Worm (Caenorhabditis elegans) whole organism, L1 larva: ENCODE results near the gene lpr-3.

Experiments used
- C04F5.9 ChIP-seq: sonication (generic microtip); optimal IDR thresholded peaks from 2 replicates; lab custom pipeline; 2016; ENCODE audit warnings: missing genetic modification characterization, missing compliant biosample characterization
- C16A3.4 ChIP-seq: fragments of 150-350 bp; optimal IDR thresholded peaks from 2 replicates; lab custom pipeline; 2014; ENCODE audit warnings: missing biosample characterization, missing genetic modification characterization
- C34B4.2 ChIP-seq: sonication (generic microtip); optimal IDR thresholded peaks from 2 replicates; lab custom pipeline; 2017; ENCODE audit warnings: mild to moderate bottlenecking, missing genetic modification characterization, missing compliant biosample characterization
- alr-1 ChIP-seq: fragments of 200-800 bp; sonication (Bioruptor generic); optimal IDR thresholded peaks from 2 replicates; lab custom pipeline; 2018; ENCODE audit warnings: borderline replicate concordance, mild to moderate bottlenecking, missing genetic modification characterization, missing compliant biosample characterization
- ceh-63 ChIP-seq: fragments of 200-800 bp; sonication (Bioruptor generic); optimal IDR thresholded peaks from 2 replicates; lab custom pipeline; 2018; ENCODE audit warnings: mild to moderate bottlenecking, missing genetic modification characterization, missing compliant biosample characterization
- ceh-8 ChIP-seq: fragments of 200-800 bp; sonication (Bioruptor generic); optimal IDR thresholded peaks from 2 replicates; lab custom pipeline; 2018; ENCODE audit warnings: mild to moderate bottlenecking, missing genetic modification characterization, moderate library complexity, missing compliant biosample characterization
- ceh-82 ChIP-seq, 3 experiments: fragments of 150-350 bp in 1 of 3; sonication (generic microtip) in 2 of 3; optimal IDR thresholded peaks; 2 replicates each; lab custom pipeline; 2014 to 2017; ENCODE audit warnings: missing biosample characterization in 3 of 3, missing genetic modification characterization in 3 of 3
- ceh-88 ChIP-seq: fragments of 200-800 bp; sonication (Bioruptor generic); IDR thresholded peaks from 2 replicates; pipeline ENCODE4 v1.3.6; 2022; ENCODE audit warnings: missing genetic modification characterization, missing compliant biosample characterization
- dsc-1 ChIP-seq: sonication (generic microtip); optimal IDR thresholded peaks from 2 replicates; lab custom pipeline; 2016; ENCODE audit warnings: mild to moderate bottlenecking, missing genetic modification characterization, missing compliant biosample characterization
- efl-1 ChIP-seq, 4 experiments: fragments of 150-350 bp; optimal IDR thresholded peaks in 3 of 4; peaks in 1 of 4; 1 replicate in 1 of 4; 2 replicates in 3 of 4; lab custom pipeline; 2014; ENCODE audit warnings: missing biosample characterization in 2 of 4, missing genetic modification characterization in 2 of 4, missing genetic modification reagents in 2 of 4
- egl-27 ChIP-seq, 2 experiments: fragments of 150-350 bp in 1 of 2; sonication (generic microtip); optimal IDR thresholded peaks; 3 replicates each; lab custom pipeline; 2017 to 2018; ENCODE audit warnings: missing biosample characterization in 2 of 2, missing genetic modification characterization in 2 of 2, missing genetic modification reagents in 2 of 2
- elt-2 ChIP-seq: sonication (generic microtip); optimal IDR thresholded peaks from 2 replicates; lab custom pipeline; 2016; ENCODE audit warnings: missing genetic modification characterization, mild to moderate bottlenecking, inconsistent platforms, missing compliant biosample characterization, missing genetic modification reagents
- elt-3 ChIP-seq, 6 experiments: fragments of 150-350 bp in 1 of 6; sonication (generic microtip); optimal IDR thresholded peaks; 2 replicates each; lab custom pipeline; 2017 to 2018; ENCODE audit warnings: missing biosample characterization in 6 of 6, missing genetic modification characterization in 6 of 6, inconsistent platforms in 1 of 6
- fkh-10 ChIP-seq: sonication (generic microtip); optimal IDR thresholded peaks from 2 replicates; lab custom pipeline; 2017; ENCODE audit warnings: missing biosample characterization, missing genetic modification reagents, missing genetic modification characterization
- fkh-4 ChIP-seq: sonication (generic microtip); optimal IDR thresholded peaks from 2 replicates; lab custom pipeline; 2016; ENCODE audit warnings: missing compliant biosample characterization, missing genetic modification characterization, borderline replicate concordance
- fos-1 ChIP-seq: fragments of 150-350 bp; optimal IDR thresholded peaks from 2 replicates; lab custom pipeline; 2014; ENCODE audit warnings: missing biosample characterization, missing genetic modification characterization
- grh-1 ChIP-seq: fragments of 200-800 bp; sonication (Bioruptor generic); IDR thresholded peaks from 2 replicates; pipeline ENCODE4 v1.3.6; 2022; ENCODE audit warnings: missing genetic modification reagents, missing genetic modification characterization, missing compliant biosample characterization
- hlh-17 ChIP-seq: fragments of 200-800 bp; sonication (Bioruptor generic); optimal IDR thresholded peaks from 2 replicates; lab custom pipeline; 2018; ENCODE audit warnings: missing genetic modification characterization, mild to moderate bottlenecking, missing compliant biosample characterization, moderate library complexity, borderline replicate concordance
- hlh-4 ChIP-seq: sonication (generic microtip); optimal IDR thresholded peaks from 2 replicates; lab custom pipeline; 2016; ENCODE audit warnings: mild to moderate bottlenecking, missing genetic modification characterization, missing compliant biosample characterization
- lin-14 ChIP-seq: fragments of 200-800 bp; sonication (Bioruptor generic); optimal IDR thresholded peaks from 2 replicates; lab custom pipeline; 2018; ENCODE audit warnings: mild to moderate bottlenecking, missing genetic modification characterization, moderate library complexity, missing compliant biosample characterization
- lin-15B ChIP-seq: fragments of 150-350 bp; sonication (generic microtip); optimal IDR thresholded peaks from 3 replicates; lab custom pipeline; 2014; ENCODE audit warnings: missing biosample characterization, missing genetic modification characterization
- lin-35 ChIP-seq, 2 experiments: fragments of 150-350 bp; optimal IDR thresholded peaks; 2 replicates each; lab custom pipeline; 2014; ENCODE audit warnings: missing biosample characterization in 2 of 2, missing genetic modification characterization in 2 of 2, missing genetic modification reagents in 2 of 2
- lir-3 ChIP-seq: sonication (generic microtip); optimal IDR thresholded peaks from 2 replicates; lab custom pipeline; 2016; ENCODE audit warnings: mild to moderate bottlenecking, missing genetic modification characterization, moderate library complexity, missing compliant biosample characterization; ENCODE audit not compliant: poor library complexity
- lsy-2 ChIP-seq, 2 experiments: fragments of 150-350 bp; optimal IDR thresholded peaks; 2 replicates each; lab custom pipeline; 2014; ENCODE audit warnings: missing biosample characterization in 2 of 2, missing genetic modification characterization in 2 of 2
- mab-9 ChIP-seq: fragments of 200-800 bp; sonication (Bioruptor generic); IDR thresholded peaks from 2 replicates; pipeline ENCODE4 v1.3.6; 2022; ENCODE audit warnings: missing genetic modification reagents, missing genetic modification characterization, missing compliant biosample characterization
- mdl-1 ChIP-seq, 2 experiments: fragments of 150-350 bp; optimal IDR thresholded peaks; 2 replicates each; lab custom pipeline; 2014 to 2017; ENCODE audit warnings: missing biosample characterization in 2 of 2, missing genetic modification characterization in 2 of 2, inconsistent platforms in 1 of 2
- mef-2 ChIP-seq: fragments of 150-350 bp; optimal IDR thresholded peaks from 2 replicates; lab custom pipeline; 2014; ENCODE audit warnings: missing biosample characterization, missing genetic modification characterization
- mep-1 ChIP-seq: fragments of 150-350 bp; optimal IDR thresholded peaks from 2 replicates; lab custom pipeline; 2014; ENCODE audit warnings: missing biosample characterization, missing genetic modification characterization
- pqm-1 ChIP-seq: sonication (generic microtip); optimal IDR thresholded peaks from 3 replicates; lab custom pipeline; 2017; ENCODE audit warnings: missing biosample characterization, missing genetic modification characterization
- rnt-1 ChIP-seq: sonication (generic microtip); optimal IDR thresholded peaks from 2 replicates; lab custom pipeline; 2016; ENCODE audit warnings: mild to moderate bottlenecking, missing genetic modification characterization, moderate library complexity, missing compliant biosample characterization
- skn-1 ChIP-seq: fragments of 150-350 bp; optimal IDR thresholded peaks from 2 replicates; lab custom pipeline; 2014; ENCODE audit warnings: missing biosample characterization, missing genetic modification characterization
- snpc-4 ChIP-seq: fragments of 150-350 bp; optimal IDR thresholded peaks from 2 replicates; lab custom pipeline; 2014; ENCODE audit warnings: missing biosample characterization, missing genetic modification characterization
- sox-4 ChIP-seq: sonication (generic microtip); optimal IDR thresholded peaks from 2 replicates; lab custom pipeline; 2016; ENCODE audit warnings: missing genetic modification characterization, missing compliant biosample characterization
- sptf-1 ChIP-seq: fragments of 150-350 bp; optimal IDR thresholded peaks from 2 replicates; lab custom pipeline; 2014; ENCODE audit warnings: missing biosample characterization, missing genetic modification characterization
- sup-37 ChIP-seq: fragments of 200-800 bp; sonication (Bioruptor generic); optimal IDR thresholded peaks from 2 replicates; lab custom pipeline; 2018; ENCODE audit warnings: mild to moderate bottlenecking, missing genetic modification characterization, missing compliant biosample characterization
- swsn-7 ChIP-seq: sonication (generic microtip); optimal IDR thresholded peaks from 2 replicates; lab custom pipeline; 2016; ENCODE audit warnings: missing genetic modification characterization, missing compliant biosample characterization
- tbx-2 ChIP-seq: sonication (generic microtip); optimal IDR thresholded peaks from 2 replicates; lab custom pipeline; 2016; ENCODE audit warnings: missing genetic modification characterization, missing compliant biosample characterization
- unc-86 ChIP-seq: sonication (generic microtip); optimal IDR thresholded peaks from 2 replicates; lab custom pipeline; 2016; ENCODE audit warnings: missing genetic modification characterization, missing compliant biosample characterization
- zag-1 ChIP-seq: fragments of 150-350 bp; optimal IDR thresholded peaks from 2 replicates; lab custom pipeline; 2014; ENCODE audit warnings: missing biosample characterization, missing genetic modification characterization
- zip-4 ChIP-seq: fragments of 200-800 bp; sonication (Bioruptor generic); optimal IDR thresholded peaks from 2 replicates; lab custom pipeline; 2018; ENCODE audit warnings: mild to moderate bottlenecking, missing genetic modification characterization, moderate library complexity, missing compliant biosample characterization

Gene lpr-3

DNA sequence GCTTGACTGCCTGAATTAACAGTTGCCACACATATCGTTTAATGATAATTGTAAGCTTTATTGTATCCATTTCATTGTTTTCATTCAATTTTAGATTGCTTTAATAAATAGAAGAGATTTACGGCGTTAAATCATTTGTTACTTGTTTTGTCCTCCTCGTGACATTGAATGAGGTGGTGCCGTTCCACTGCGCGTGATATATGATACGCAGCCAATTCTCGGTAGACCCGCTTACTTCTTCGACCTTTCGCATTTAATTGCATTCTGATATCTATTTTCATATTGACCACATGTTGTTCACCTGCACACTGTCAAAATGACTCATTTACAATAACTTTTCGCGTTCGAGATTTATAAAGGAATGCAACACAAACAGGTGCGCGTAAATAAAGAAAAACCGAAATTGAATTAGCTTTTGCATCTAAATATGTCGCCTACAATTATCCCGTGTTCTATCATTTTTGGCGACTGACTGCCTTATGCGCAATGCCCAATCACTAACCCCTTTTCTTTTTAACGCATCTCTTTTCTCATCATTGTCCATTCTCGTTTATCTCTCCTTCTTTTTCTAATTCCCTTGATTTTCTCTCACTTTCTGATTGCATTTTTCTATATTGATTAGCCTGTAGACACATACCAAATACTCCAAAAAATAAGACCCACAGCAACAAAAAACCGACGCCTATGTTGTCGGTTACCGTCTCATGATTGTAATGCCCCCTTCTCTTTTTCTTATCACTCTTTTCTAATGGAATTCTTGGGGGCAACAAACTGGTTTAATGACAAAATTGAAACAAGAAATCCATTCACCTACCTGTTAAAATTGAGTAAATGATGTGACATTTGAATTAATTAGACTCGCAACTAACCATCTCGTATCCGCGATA, 42.6 kb upstream of the lpr-3 start (continued):
- no peak for TF ChIP-seq zip-4
- no peak for TF ChIP-seq dsc-1
- no peak for TF ChIP-seq C34B4.2 (tag; lab: Kevin White, UChicago)
- no peak for TF ChIP-seq ceh-8 (GFP tag; lab: Kevin White, UChicago)
- TF ChIP-seq lin-35 (GFP tag; optimal IDR thresholded peaks at IDR 0.05; lab: Kevin White, UChicago), result peak in 1 of 2 experiments; percentile 26
- no peak for TF ChIP-seq snpc-4 (tag; lab: Kevin White, UChicago)

DNA sequence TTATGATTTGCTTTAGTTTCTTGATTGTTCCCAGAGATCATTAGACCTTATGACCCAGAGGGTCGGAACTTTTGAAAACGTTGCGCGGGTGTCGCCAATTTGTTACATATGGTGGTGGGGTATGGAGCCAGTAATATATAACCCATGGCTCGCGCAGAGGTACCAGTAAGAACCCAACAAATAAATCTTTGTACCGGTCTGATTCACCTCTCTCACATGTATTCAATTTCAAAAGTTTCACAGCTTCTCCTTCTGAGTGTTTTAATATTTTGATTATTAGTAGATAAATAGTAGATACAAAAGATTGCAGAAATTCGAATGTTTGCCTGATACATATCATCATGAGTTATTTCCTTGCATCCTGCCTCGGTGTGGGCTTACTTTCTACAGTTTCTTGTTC, 41.1 kb upstream of the lpr-3 start, which contains the start of gene egl-15:
Gene egl-15 (plus strand): TSS at position 301 of the 400 bp plus-strand sequence.
- TF ChIP-seq dsc-1 (peak; percentile 31), efl-1 (optimal IDR thresholded peaks at IDR 0.05; lab: Kevin White, UChicago) (no peak), efl-1 (GFP tag; optimal IDR thresholded peaks at IDR 0.05 in 1 of 2; lab: Kevin White, UChicago) (peak in 1 of 2 experiments; percentile 30), swsn-7 (tag; lab: Kevin White, UChicago) (no peak)

DNA sequence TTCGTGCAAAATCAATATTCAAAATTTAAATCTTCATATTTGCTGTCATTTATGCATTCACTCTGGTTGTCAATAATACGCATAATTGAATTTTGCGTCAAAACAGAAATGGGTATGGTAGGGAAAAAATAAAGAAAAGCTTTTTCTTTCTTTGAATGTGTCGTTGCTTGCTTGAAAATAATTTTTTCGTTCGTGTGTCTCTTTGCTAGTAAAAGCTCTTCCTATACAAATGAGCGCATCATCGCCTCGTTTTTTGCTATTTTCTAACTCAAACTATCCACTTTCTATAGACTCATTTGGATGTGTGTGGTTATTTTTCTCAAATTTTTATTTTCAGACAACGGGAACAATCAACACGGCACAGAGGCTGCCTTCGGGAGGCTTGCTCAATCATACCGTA, 28.6 kb upstream of the lpr-3 start, which contains the start of gene ldb-1:
Gene ldb-1 (plus strand): TSS at position 301 of the 400 bp plus-strand sequence.
- TF ChIP-seq ceh-82 (tag; optimal IDR thresholded peaks at IDR 0.05; lab: Kevin White, UChicago) (no peak), lin-15B (tag; lab: Kevin White, UChicago) (no peak), mep-1 (tag; lab: Kevin White, UChicago) (no peak), swsn-7 (tag; lab: Kevin White, UChicago) (no peak), mef-2 (tag; lab: Kevin White, UChicago) (no peak), fkh-4 (tag; lab: Kevin White, UChicago) (no peak), mab-9 (GFP tag; lab: Robert Waterston, UW) (no peak), sox-4 (tag; lab: Kevin White, UChicago) (no peak), lin-35 (GFP tag; optimal IDR thresholded peaks at IDR 0.05; lab: Kevin White, UChicago) (no peak)
- TF ChIP-seq, all 84 proteins: peak for 0

DNA sequence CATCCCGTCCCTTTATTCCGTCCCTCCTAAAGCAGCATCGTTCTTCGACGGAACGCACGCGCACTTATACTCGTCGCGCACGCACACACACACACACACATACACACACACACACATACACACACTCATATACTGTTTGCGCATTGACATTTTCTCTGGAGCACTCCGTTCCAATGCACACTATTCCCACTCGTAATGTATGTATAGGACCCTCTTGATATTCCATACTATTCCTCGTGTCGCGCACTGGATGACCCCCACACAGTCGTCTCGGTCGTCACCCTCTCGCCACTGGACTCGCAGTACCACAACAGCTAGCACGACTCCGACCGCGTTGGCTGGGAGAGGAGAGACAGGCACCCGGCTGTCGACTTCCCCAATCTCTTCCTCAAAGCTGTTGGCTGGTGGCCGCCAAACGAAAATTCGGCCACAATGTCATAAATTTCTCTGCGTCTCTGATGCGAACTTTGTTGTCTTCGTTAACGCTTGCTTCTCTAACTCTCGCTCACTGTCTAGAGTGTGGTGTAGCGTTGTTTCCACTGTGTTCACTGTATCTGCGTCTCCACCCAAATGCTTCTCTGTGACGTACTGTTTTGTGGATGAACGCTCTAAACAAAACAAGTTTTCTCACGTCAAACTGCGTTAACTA, 26.0 kb upstream of the lpr-3 start:
- peak; percentile 88 for TF ChIP-seq C16A3.4 (tag; lab: Kevin White, UChicago)
- peak; percentile 75 to 89 for TF ChIP-seq lsy-2 (tag; optimal IDR thresholded peaks at IDR 0.05; lab: Kevin White, UChicago)
- TF ChIP-seq C34B4.2 (tag; lab: Kevin White, UChicago), result no peak
- peak; percentile 38 for TF ChIP-seq C04F5.9 (tag; lab: Kevin White, UChicago)
- TF ChIP-seq elt-2 (tag; lab: Kevin White, UChicago), result peak; percentile 65
- no peak for TF ChIP-seq pqm-1
- TF ChIP-seq ceh-88 (GFP tag; lab: Robert Waterston, UW), result peak; percentile 69
- TF ChIP-seq ceh-63 (GFP tag; lab: Kevin White, UChicago), result peak; percentile 33
- TF ChIP-seq hlh-17 (GFP tag; lab: Kevin White, UChicago), result no peak
- TF ChIP-seq sup-37 (GFP tag; lab: Kevin White, UChicago), result peak; percentile 56
- TF ChIP-seq dsc-1, result peak; percentile 86
- TF ChIP-seq alr-1 (tag; lab: Kevin White, UChicago), result no peak
- TF ChIP-seq swsn-7 (tag; lab: Kevin White, UChicago), result peak; percentile 95
- TF ChIP-seq mdl-1 (tag; optimal IDR thresholded peaks at IDR 0.05; lab: Kevin White, UChicago), result peak; percentile 6 to 79
- peak; percentile 93 for TF ChIP-seq unc-86 (tag; lab: Kevin White, UChicago)
- TF ChIP-seq egl-27 (tag; optimal IDR thresholded peaks at IDR 0.05; lab: Kevin White, UChicago), result peak; percentile 63 to 67
- TF ChIP-seq zag-1, result peak; percentile 72
- peak; percentile 66 for TF ChIP-seq fos-1 (tag; lab: Kevin White, UChicago)
- peak; percentile 99 for TF ChIP-seq lin-14 (GFP tag; lab: Kevin White, UChicago)
- peak; percentile 59 to 75 for TF ChIP-seq lin-35 (GFP tag; optimal IDR thresholded peaks at IDR 0.05; lab: Kevin White, UChicago)
- TF ChIP-seq sox-4 (tag; lab: Kevin White, UChicago), result peak; percentile 80
- TF ChIP-seq sptf-1 (tag; lab: Kevin White, UChicago), result no peak
- no peak for TF ChIP-seq hlh-4 (tag; lab: Kevin White, UChicago)
- peak; percentile 93 for TF ChIP-seq rnt-1 (tag; lab: Kevin White, UChicago)
- TF ChIP-seq elt-3 (tag; optimal IDR thresholded peaks at IDR 0.05; lab: Kevin White, UChicago), result peak in 5 of 6 experiments; percentile 15 to 84 (median 42)
- peak; percentile 82 for TF ChIP-seq mef-2 (tag; lab: Kevin White, UChicago)
- TF ChIP-seq skn-1 (tag; lab: Kevin White, UChicago), result peak; percentile 73
- peak; percentile 86 for TF ChIP-seq lir-3 (tag; lab: Kevin White, UChicago)
- peak; percentile 86 for TF ChIP-seq fkh-10
- TF ChIP-seq tbx-2 (tag; lab: Kevin White, UChicago), result peak; percentile 97
- TF ChIP-seq mab-9 (GFP tag; lab: Robert Waterston, UW), result peak; percentile 72
- TF ChIP-seq grh-1 (GFP tag; lab: Robert Waterston, UW), result peak; percentile 82
